Worm (Caenorhabditis elegans) whole organism, L1 larva: ENCODE results near the gene cyp-13A12.

Experiments
- C04F5.9 ChIP-seq: sonication (generic microtip); optimal IDR thresholded peaks from 2 replicates; lab custom pipeline; 2016; ENCODE audit warnings: missing genetic modification characterization, missing compliant biosample characterization
- C34B4.2 ChIP-seq: sonication (generic microtip); optimal IDR thresholded peaks from 2 replicates; lab custom pipeline; 2017; ENCODE audit warnings: mild to moderate bottlenecking, missing genetic modification characterization, missing compliant biosample characterization
- F16B12.6 ChIP-seq: fragments of 150-350 bp; optimal IDR thresholded peaks from 2 replicates; lab custom pipeline; 2014; ENCODE audit warnings: missing biosample characterization, missing genetic modification characterization
- Y116A8C.19 ChIP-seq: sonication (generic microtip); optimal IDR thresholded peaks from 2 replicates; lab custom pipeline; 2016; ENCODE audit warnings: missing compliant biosample characterization, missing genetic modification characterization, borderline replicate concordance
- alr-1 ChIP-seq: fragments of 200-800 bp; sonication (Bioruptor generic); optimal IDR thresholded peaks from 2 replicates; lab custom pipeline; 2018; ENCODE audit warnings: borderline replicate concordance, mild to moderate bottlenecking, missing genetic modification characterization, missing compliant biosample characterization
- aly-2 ChIP-seq: fragments of 150-350 bp; optimal IDR thresholded peaks from 2 replicates; lab custom pipeline; 2014; ENCODE audit warnings: missing biosample characterization, missing genetic modification characterization
- ama-1 ChIP-seq: fragments of 150-350 bp; optimal IDR thresholded peaks from 2 replicates; lab custom pipeline; 2014
- ceh-8 ChIP-seq: fragments of 200-800 bp; sonication (Bioruptor generic); optimal IDR thresholded peaks from 2 replicates; lab custom pipeline; 2018; ENCODE audit warnings: mild to moderate bottlenecking, missing genetic modification characterization, moderate library complexity, missing compliant biosample characterization
- ceh-82 ChIP-seq, 3 experiments: fragments of 150-350 bp in 1 of 3; sonication (generic microtip) in 2 of 3; optimal IDR thresholded peaks; 2 replicates each; lab custom pipeline; 2014 to 2017; ENCODE audit warnings: missing biosample characterization in 3 of 3, missing genetic modification characterization in 3 of 3
- ceh-88 ChIP-seq: fragments of 200-800 bp; sonication (Bioruptor generic); IDR thresholded peaks from 2 replicates; pipeline ENCODE4 v1.3.6; 2022; ENCODE audit warnings: missing genetic modification characterization, missing compliant biosample characterization
- ces-1 ChIP-seq: fragments of 150-350 bp; optimal IDR thresholded peaks from 2 replicates; lab custom pipeline; 2014; ENCODE audit warnings: missing biosample characterization, missing genetic modification reagents, missing genetic modification characterization
- efl-1 ChIP-seq, 4 experiments: fragments of 150-350 bp; optimal IDR thresholded peaks in 3 of 4; peaks in 1 of 4; 1 replicate in 1 of 4; 2 replicates in 3 of 4; lab custom pipeline; 2014; ENCODE audit warnings: missing biosample characterization in 2 of 4, missing genetic modification characterization in 2 of 4, missing genetic modification reagents in 2 of 4
- efl-3 ChIP-seq: fragments of 200-800 bp; sonication (Bioruptor generic); optimal IDR thresholded peaks from 2 replicates; lab custom pipeline; 2018; ENCODE audit warnings: mild to moderate bottlenecking, missing genetic modification characterization, missing compliant biosample characterization
- egl-27 ChIP-seq, 2 experiments: fragments of 150-350 bp in 1 of 2; sonication (generic microtip); optimal IDR thresholded peaks; 3 replicates each; lab custom pipeline; 2017 to 2018; ENCODE audit warnings: missing biosample characterization in 2 of 2, missing genetic modification characterization in 2 of 2, missing genetic modification reagents in 2 of 2
- elt-3 ChIP-seq, 6 experiments: fragments of 150-350 bp in 1 of 6; sonication (generic microtip); optimal IDR thresholded peaks; 2 replicates each; lab custom pipeline; 2017 to 2018; ENCODE audit warnings: missing biosample characterization in 6 of 6, missing genetic modification characterization in 6 of 6, inconsistent platforms in 1 of 6
- fkh-10 ChIP-seq: sonication (generic microtip); optimal IDR thresholded peaks from 2 replicates; lab custom pipeline; 2017; ENCODE audit warnings: missing biosample characterization, missing genetic modification reagents, missing genetic modification characterization
- fos-1 ChIP-seq: fragments of 150-350 bp; optimal IDR thresholded peaks from 2 replicates; lab custom pipeline; 2014; ENCODE audit warnings: missing biosample characterization, missing genetic modification characterization
- grh-1 ChIP-seq: fragments of 200-800 bp; sonication (Bioruptor generic); IDR thresholded peaks from 2 replicates; pipeline ENCODE4 v1.3.6; 2022; ENCODE audit warnings: missing genetic modification reagents, missing genetic modification characterization, missing compliant biosample characterization
- irx-1 ChIP-seq: sonication (generic microtip); optimal IDR thresholded peaks from 2 replicates; lab custom pipeline; 2016; ENCODE audit warnings: missing genetic modification characterization, missing compliant biosample characterization
- isw-1 ChIP-seq: fragments of 200-800 bp; sonication (Bioruptor generic); IDR thresholded peaks from 2 replicates; pipeline ENCODE4 v1.3.6; 2022; ENCODE audit warnings: missing genetic modification characterization, missing compliant biosample characterization
- lin-13 ChIP-seq: fragments of 150-350 bp; optimal IDR thresholded peaks from 2 replicates; lab custom pipeline; 2014; ENCODE audit warnings: missing biosample characterization, missing genetic modification reagents, missing genetic modification characterization
- lin-14 ChIP-seq: fragments of 200-800 bp; sonication (Bioruptor generic); optimal IDR thresholded peaks from 2 replicates; lab custom pipeline; 2018; ENCODE audit warnings: mild to moderate bottlenecking, missing genetic modification characterization, moderate library complexity, missing compliant biosample characterization
- mab-9 ChIP-seq: fragments of 200-800 bp; sonication (Bioruptor generic); IDR thresholded peaks from 2 replicates; pipeline ENCODE4 v1.3.6; 2022; ENCODE audit warnings: missing genetic modification reagents, missing genetic modification characterization, missing compliant biosample characterization
- mep-1 ChIP-seq: fragments of 150-350 bp; optimal IDR thresholded peaks from 2 replicates; lab custom pipeline; 2014; ENCODE audit warnings: missing biosample characterization, missing genetic modification characterization
- nhr-11 ChIP-seq: fragments of 150-350 bp; optimal IDR thresholded peaks from 2 replicates; lab custom pipeline; 2014; ENCODE audit warnings: missing biosample characterization, missing genetic modification characterization
- nhr-19 ChIP-seq: fragments of 200-800 bp; sonication (Bioruptor generic); conservative IDR thresholded peaks from 2 replicates; pipeline ENCODE4 v1.3.6; 2022; ENCODE audit warnings: missing genetic modification characterization, missing compliant biosample characterization
- nhr-20 ChIP-seq: sonication (generic microtip); optimal IDR thresholded peaks from 2 replicates; lab custom pipeline; 2016; ENCODE audit warnings: mild to moderate bottlenecking, missing genetic modification characterization, missing compliant biosample characterization
- nhr-237 ChIP-seq: fragments of 150-350 bp; optimal IDR thresholded peaks from 2 replicates; lab custom pipeline; 2014; ENCODE audit warnings: missing biosample characterization, missing genetic modification characterization
- nhr-28 ChIP-seq: fragments of 150-350 bp; optimal IDR thresholded peaks from 2 replicates; lab custom pipeline; 2014; ENCODE audit warnings: missing biosample characterization, missing genetic modification characterization
- nhr-47 ChIP-seq: sonication (generic microtip); optimal IDR thresholded peaks from 2 replicates; lab custom pipeline; 2016; ENCODE audit warnings: mild to moderate bottlenecking, missing genetic modification characterization, moderate library complexity, missing compliant biosample characterization
- nhr-71 ChIP-seq: sonication (generic microtip); optimal IDR thresholded peaks from 2 replicates; lab custom pipeline; 2016; ENCODE audit warnings: mild to moderate bottlenecking, missing genetic modification characterization, moderate library complexity, missing compliant biosample characterization
- nhr-77 ChIP-seq: fragments of 150-350 bp; optimal IDR thresholded peaks from 2 replicates; lab custom pipeline; 2014; ENCODE audit warnings: missing biosample characterization, missing genetic modification characterization
- nhr-85 ChIP-seq: sonication (generic microtip); peaks from one replicate; lab custom pipeline; 2016; ENCODE audit warnings: missing genetic modification characterization, inconsistent platforms, missing compliant biosample characterization
- pax-3 ChIP-seq: fragments of 200-800 bp; sonication (Bioruptor generic); optimal IDR thresholded peaks from 2 replicates; lab custom pipeline; 2018; ENCODE audit warnings: mild to moderate bottlenecking, missing genetic modification characterization, moderate library complexity, missing compliant biosample characterization
- snpc-4 ChIP-seq: fragments of 150-350 bp; optimal IDR thresholded peaks from 2 replicates; lab custom pipeline; 2014; ENCODE audit warnings: missing biosample characterization, missing genetic modification characterization
- snu-23 ChIP-seq: sonication (generic microtip); optimal IDR thresholded peaks from 2 replicates; lab custom pipeline; 2016; ENCODE audit warnings: missing genetic modification characterization, missing compliant biosample characterization
- sptf-1 ChIP-seq: fragments of 150-350 bp; optimal IDR thresholded peaks from 2 replicates; lab custom pipeline; 2014; ENCODE audit warnings: missing biosample characterization, missing genetic modification characterization
- sup-37 ChIP-seq: fragments of 200-800 bp; sonication (Bioruptor generic); optimal IDR thresholded peaks from 2 replicates; lab custom pipeline; 2018; ENCODE audit warnings: mild to moderate bottlenecking, missing genetic modification characterization, missing compliant biosample characterization
- swsn-7 ChIP-seq: sonication (generic microtip); optimal IDR thresholded peaks from 2 replicates; lab custom pipeline; 2016; ENCODE audit warnings: missing genetic modification characterization, missing compliant biosample characterization
- tbx-2 ChIP-seq: sonication (generic microtip); optimal IDR thresholded peaks from 2 replicates; lab custom pipeline; 2016; ENCODE audit warnings: missing genetic modification characterization, missing compliant biosample characterization
- tlp-1 ChIP-seq: fragments of 150-350 bp; optimal IDR thresholded peaks from 2 replicates; lab custom pipeline; 2014; ENCODE audit warnings: missing biosample characterization, missing genetic modification characterization
- unc-30 ChIP-seq: sonication (generic microtip); optimal IDR thresholded peaks from 2 replicates; lab custom pipeline; 2017; ENCODE audit warnings: missing biosample characterization, missing genetic modification characterization
- vab-15 ChIP-seq: sonication (generic microtip); optimal IDR thresholded peaks from 2 replicates; lab custom pipeline; 2017; ENCODE audit warnings: missing genotype, mild to moderate bottlenecking, missing genetic modification characterization, missing compliant biosample characterization
- zip-4 ChIP-seq: fragments of 200-800 bp; sonication (Bioruptor generic); optimal IDR thresholded peaks from 2 replicates; lab custom pipeline; 2018; ENCODE audit warnings: mild to moderate bottlenecking, missing genetic modification characterization, moderate library complexity, missing compliant biosample characterization
- ztf-4 ChIP-seq: fragments of 150-350 bp; optimal IDR thresholded peaks from 2 replicates; lab custom pipeline; 2014; ENCODE audit warnings: missing biosample characterization, missing genetic modification characterization

Gene cyp-13A12

ce11 chrIII:13061136-13061535 lies 36.8 kb downstream of the cyp-13A12 start (continued):
- TF ChIP-seq fkh-10 (GFP tag; lab: Kevin White, UChicago), result peak; percentile 97
- TF ChIP-seq ceh-8 (GFP tag; lab: Kevin White, UChicago), result peak; percentile 98
- TF ChIP-seq mep-1, result peak; percentile 97
- TF ChIP-seq Y116A8C.19, result no peak
- peak; percentile 98 for TF ChIP-seq nhr-47
- TF ChIP-seq efl-3 (GFP tag; lab: Kevin White, UChicago), result no peak
- TF ChIP-seq alr-1 (tag; lab: Kevin White, UChicago), result no peak
- peak; percentile 83 for TF ChIP-seq nhr-237 (tag; lab: Kevin White, UChicago)
- peak; percentile 94 for TF ChIP-seq irx-1
- peak; percentile 38 for TF ChIP-seq F16B12.6 (tag; lab: Kevin White, UChicago)
- peak; percentile 67 for TF ChIP-seq ceh-88
- peak; percentile 94 for TF ChIP-seq fos-1
- TF ChIP-seq C34B4.2, result no peak
- peak; percentile 48 for TF ChIP-seq unc-30 (tag; lab: Kevin White, UChicago)
- peak; percentile 65 for TF ChIP-seq zip-4
- peak; percentile 98 for TF ChIP-seq snu-23 (GFP tag; lab: Kevin White, UChicago)
- TF ChIP-seq ztf-4, result peak; percentile 96
- TF ChIP-seq egl-27 (tag; optimal IDR thresholded peaks at IDR 0.05; lab: Kevin White, UChicago), result peak; percentile 68 to 90
- peak; percentile 80 for TF ChIP-seq isw-1
- TF ChIP-seq nhr-19 (GFP tag; lab: Robert Waterston, UW), result peak; percentile 94
- TF ChIP-seq nhr-85 (tag; lab: Kevin White, UChicago), result peak; percentile 99
- peak; percentile 82 for TF ChIP-seq snpc-4
- TF ChIP-seq pax-3 (tag; lab: Kevin White, UChicago), result peak; percentile 88
- peak; percentile 92 for TF ChIP-seq nhr-77
- TF ChIP-seq nhr-20, result peak; percentile 98
- peak in 2 of 6 experiments; percentile 71 to 83 for TF ChIP-seq elt-3 (tag; optimal IDR thresholded peaks at IDR 0.05; lab: Kevin White, UChicago)
- TF ChIP-seq lin-14 (GFP tag; lab: Kevin White, UChicago), result peak; percentile 99
- TF ChIP-seq ama-1 (lab: Kevin White, UChicago), result peak; percentile 93
- TF ChIP-seq nhr-28 (tag; lab: Kevin White, UChicago), result no peak
- peak; percentile 97 for TF ChIP-seq swsn-7 (tag; lab: Kevin White, UChicago)
- peak; percentile 74 for TF ChIP-seq sup-37 (GFP tag; lab: Kevin White, UChicago)
- peak; percentile 69 for TF ChIP-seq ces-1
- peak; percentile 94 for TF ChIP-seq lin-13 (GFP tag; lab: Kevin White, UChicago)
- TF ChIP-seq mab-9 (GFP tag; lab: Robert Waterston, UW), result peak; percentile 85
- peak; percentile 90 to 96 for TF ChIP-seq efl-1 (optimal IDR thresholded peaks at IDR 0.05; lab: Kevin White, UChicago)
- peak; percentile 68 to 97 for TF ChIP-seq efl-1 (GFP tag; optimal IDR thresholded peaks at IDR 0.05 in 1 of 2; lab: Kevin White, UChicago)
- peak; percentile 93 for TF ChIP-seq aly-2 (tag; lab: Kevin White, UChicago)
- TF ChIP-seq vab-15 (tag; lab: Kevin White, UChicago), result no peak
- TF ChIP-seq ceh-82 (tag; optimal IDR thresholded peaks at IDR 0.05; lab: Kevin White, UChicago), result peak; percentile 76 to 95 (median 91)
- peak; percentile 90 for TF ChIP-seq grh-1 (GFP tag; lab: Robert Waterston, UW)
- TF ChIP-seq sptf-1 (tag; lab: Kevin White, UChicago), result no peak
- TF ChIP-seq C04F5.9 (tag; lab: Kevin White, UChicago), result peak; percentile 76
- TF ChIP-seq nhr-11 (tag; lab: Kevin White, UChicago), result peak; percentile 95
- peak; percentile 99 for TF ChIP-seq nhr-71 (tag; lab: Kevin White, UChicago)
- no peak for TF ChIP-seq tlp-1 (tag; lab: Kevin White, UChicago)
- peak; percentile 99 for TF ChIP-seq tbx-2 (tag; lab: Kevin White, UChicago)
